Worm (Caenorhabditis elegans) whole organism, L4/young adult: Measurements from ENCODE around the gene sdz-26.
"Not testable (repeated sequence)": the region's sequence is repeated elsewhere in the genome, so short reads cannot be mapped to it uniquely, and the experiment has no call there.

Source experiments
- W03F9.2 ChIP-seq: fragments of 150-350 bp; optimal IDR thresholded peaks from 2 replicates; lab custom pipeline; 2014; ENCODE audit warnings: missing biosample characterization, missing genetic modification characterization
- dao-5 ChIP-seq: sonication (generic microtip); optimal IDR thresholded peaks from 2 replicates; lab custom pipeline; 2016; ENCODE audit warnings: missing genotype, missing genetic modification characterization, moderate library complexity, missing compliant biosample characterization
- him-1 ChIP-seq: sonication (generic microtip); optimal IDR thresholded peaks from 2 replicates; lab custom pipeline; 2016; ENCODE audit warnings: missing genotype, missing genetic modification reagents, missing genetic modification characterization, missing compliant biosample characterization

Gene sdz-26

DNA sequence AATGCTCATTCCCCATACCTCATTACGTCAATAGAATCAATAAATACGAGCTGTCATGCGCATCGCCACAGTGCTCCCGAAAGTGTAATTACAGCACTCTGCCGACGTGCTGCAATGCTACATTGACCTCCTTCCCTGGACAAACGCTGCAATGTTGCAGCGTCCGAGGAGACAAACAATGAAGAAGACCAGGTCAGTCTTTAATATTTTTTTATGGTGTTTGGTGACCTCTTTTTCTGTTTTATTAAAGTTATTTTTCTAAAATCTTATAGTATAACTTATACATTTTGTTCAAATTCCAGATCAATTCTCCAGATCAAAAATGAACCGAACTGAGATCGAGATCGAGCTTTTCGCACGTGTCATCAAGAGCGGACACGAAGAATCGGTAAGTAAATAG lies at the start of gene sdz-26:
Gene sdz-26 (plus strand): TSS at position 301 of the 400 bp plus-strand sequence.
- no peak for TF ChIP-seq him-1
- TF ChIP-seq dao-5, result no peak
- no peak for TF ChIP-seq W03F9.2

DNA sequence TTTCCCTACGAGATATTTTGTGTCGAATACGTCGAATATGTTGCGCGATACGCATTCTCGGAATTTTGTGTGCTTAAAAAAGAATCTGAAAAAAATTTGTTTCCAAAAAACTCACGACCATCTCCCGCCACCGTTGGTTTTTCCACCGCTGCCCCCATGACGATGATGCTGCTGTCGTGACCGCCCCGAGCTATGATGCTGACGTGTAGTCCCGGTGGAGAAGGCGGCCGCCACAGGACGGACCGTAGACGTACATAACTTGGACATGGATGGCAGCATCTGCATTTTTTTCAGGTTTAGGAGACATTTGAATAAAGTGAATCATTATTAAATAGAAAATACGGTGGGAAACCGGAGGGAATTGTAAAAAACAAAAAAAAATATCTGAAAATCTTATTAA lies 37.4 kb upstream of the sdz-26 start, which contains the start of gene ddl-3:
Gene ddl-3 (minus strand): TSS at position 289 of the 400 bp plus-strand sequence.
- TF ChIP-seq him-1, W03F9.2, dao-5: not testable (repeated sequence)

DNA sequence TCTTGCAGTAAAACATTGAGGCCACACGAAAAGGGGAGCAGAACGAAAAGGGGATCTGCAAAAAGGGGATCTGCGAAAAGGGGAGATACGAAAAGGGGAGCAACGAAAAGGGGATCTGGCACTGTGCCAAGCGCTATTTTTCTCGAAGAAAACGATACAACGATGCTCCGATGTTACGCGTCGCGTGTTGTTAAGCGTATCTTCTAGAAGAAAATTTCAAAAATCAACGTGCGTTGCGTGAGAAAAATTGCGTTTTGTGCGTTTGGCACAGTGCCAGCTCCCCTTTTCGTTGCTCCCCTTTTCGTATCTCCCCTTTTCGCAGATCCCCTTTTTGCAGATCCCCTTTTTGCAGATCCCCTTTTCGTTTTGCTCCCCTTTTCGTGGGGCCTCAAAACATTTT lies 35.3 kb upstream of the sdz-26 start, which contains the start of gene Y54G11A.9:
Gene Y54G11A.9 (minus strand): TSS at position 196 of the 400 bp plus-strand sequence.
- not testable (repeated sequence) for TF ChIP-seq him-1, dao-5, W03F9.2

DNA sequence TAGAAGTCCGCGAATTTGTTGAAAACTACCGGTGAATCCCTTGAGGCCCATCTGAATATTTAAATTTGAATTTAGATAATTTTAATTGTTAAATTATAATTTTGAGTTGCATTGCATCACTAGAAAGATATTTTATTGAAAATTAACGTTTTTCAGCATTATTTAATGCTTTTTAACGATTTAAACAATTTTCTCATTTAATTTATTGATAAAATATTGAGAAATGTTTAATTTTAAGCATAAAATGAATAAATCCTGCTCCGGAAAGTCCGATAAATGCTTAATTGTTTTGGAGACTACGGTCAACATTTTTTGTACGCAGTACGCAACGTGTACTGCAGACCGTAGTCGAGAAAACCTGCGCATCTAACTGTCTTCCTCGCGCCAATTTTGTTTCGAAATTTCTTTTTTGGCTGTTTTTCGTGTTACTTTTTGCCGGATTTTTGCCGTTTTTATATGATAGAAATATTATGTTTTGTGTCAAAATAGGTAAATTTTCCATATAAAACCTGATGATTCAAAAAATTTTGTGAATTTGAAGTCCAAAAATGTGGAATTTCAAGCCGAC lies 32.1 kb upstream of the sdz-26 start, which contains the start of the genes Y54G11A.17, lin-7 and elof-1:
Gene Y54G11A.17 (minus strand): TSS at position 51 of the 568 bp plus-strand sequence.
Gene lin-7 (minus strand): TSS at position 51 of the 568 bp plus-strand sequence.
Gene elof-1 (plus strand): TSS at position 383 of the 568 bp plus-strand sequence.
- TF ChIP-seq W03F9.2 (peak; percentile 96), him-1 (no peak)

DNA sequence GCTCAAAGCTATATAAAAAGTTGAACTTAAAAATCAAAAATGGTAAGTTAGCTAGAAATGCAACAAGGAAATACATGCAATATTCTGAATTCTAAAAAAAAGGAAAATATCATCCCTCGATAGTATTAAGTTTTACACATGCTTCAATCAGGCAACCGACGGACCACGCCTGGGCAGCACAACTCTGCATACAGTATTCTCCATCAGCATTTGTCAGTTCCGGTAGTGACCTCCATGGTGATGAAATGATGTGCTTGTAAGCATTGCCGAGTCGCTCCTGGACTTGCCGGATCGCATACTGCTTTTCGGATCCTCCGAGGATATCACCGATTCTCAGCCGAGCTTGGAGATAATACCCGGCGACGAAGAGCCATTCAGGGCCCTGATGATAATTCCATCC lies 30.8 kb upstream of the sdz-26 start:
- TF ChIP-seq dao-5 (peak; percentile 21), W03F9.2 (no peak)

DNA sequence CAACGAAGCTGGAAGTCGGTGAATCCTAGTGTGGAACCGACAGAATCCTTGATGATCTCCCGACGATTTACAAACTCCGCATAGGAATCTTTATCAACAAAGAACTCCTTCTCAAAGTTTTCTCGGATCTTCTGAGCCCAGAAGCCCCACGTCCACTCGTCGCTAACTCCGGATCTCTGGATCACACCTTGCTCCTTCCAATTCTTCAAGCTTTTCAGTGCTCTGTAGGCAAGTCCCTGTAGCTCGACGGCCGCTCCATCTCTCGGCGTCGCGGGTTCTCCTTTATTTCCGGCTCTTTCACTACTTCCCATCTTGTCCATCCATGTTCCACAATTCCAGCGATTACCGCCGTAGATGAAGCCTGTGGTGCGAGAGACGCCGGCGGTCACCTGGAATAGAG lies 30.2 kb upstream of the sdz-26 start:
- TF ChIP-seq W03F9.2 (no peak), him-1 (no peak)

DNA sequence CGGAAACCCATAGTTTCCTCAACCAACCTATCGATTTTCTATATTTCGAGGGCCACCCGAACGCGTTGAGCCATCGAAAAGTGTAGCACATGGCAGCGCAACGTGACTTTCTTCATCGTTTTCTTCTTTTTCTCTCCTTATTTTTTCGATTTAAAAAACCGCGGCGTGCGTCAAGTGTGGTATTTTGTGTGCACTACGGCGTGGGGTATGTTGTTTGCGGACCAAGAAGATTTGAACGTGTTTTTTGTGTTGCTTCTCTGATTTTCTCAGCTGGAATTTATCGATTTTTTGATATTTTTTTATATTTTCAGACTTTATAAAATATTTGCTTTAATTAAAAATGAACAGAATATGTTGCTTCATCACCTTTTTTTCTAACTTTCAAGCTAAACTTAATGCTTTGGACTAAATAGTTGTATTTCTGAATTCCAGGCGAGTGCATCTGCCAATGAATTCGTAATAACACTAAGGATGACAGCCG lies 23.6 kb upstream of the sdz-26 start, which contains the start of the genes agl-1 and pfs-2:
Gene agl-1 (minus strand): TSS at position 178 of the 481 bp plus-strand sequence.
Gene pfs-2 (plus strand): TSS at position 431 of the 481 bp plus-strand sequence.
- no peak for TF ChIP-seq dao-5
- peak; percentile 77 for TF ChIP-seq W03F9.2

DNA sequence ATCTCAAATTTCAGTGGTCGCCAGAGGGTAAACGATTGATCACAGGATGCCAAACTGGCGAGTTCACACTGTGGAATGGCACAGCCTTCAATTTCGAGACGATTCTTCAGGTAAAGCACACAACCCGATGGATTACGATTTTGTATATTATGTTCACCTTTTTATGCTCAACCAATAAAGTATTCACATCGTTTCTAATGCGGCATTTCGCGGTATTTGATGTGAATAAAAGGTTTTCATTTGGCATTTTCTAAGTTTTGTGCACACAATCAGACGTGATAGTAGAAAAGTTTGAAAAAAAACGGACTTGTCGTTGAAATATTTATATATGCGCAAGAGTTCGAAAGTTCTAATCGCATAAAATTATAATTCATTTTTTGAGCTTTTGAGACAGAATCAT lies 22.5 kb upstream of the sdz-26 start:
- TF ChIP-seq W03F9.2 (no peak), him-1 (no peak), dao-5 (no peak)

DNA sequence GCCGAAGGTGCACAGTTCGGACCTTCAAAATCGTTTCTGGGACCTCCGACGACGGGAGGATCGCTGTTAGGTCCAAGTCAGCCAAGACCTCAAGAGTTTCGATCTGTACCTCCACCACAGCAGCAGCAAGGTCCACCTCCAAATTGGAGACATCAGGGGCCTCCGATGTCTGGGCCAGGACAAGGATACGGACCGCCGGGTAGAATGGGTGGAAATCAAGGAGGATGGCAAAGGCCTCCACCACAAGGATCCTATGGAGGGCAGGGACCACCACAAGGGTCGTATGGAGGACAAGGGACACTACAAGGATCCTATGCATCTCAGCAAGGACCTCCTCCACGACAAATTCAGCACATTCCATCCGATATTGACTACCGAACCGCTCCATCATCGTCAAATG lies 20.9 kb upstream of the sdz-26 start:
- TF ChIP-seq him-1 (no peak), W03F9.2 (no peak), dao-5 (no peak)

DNA sequence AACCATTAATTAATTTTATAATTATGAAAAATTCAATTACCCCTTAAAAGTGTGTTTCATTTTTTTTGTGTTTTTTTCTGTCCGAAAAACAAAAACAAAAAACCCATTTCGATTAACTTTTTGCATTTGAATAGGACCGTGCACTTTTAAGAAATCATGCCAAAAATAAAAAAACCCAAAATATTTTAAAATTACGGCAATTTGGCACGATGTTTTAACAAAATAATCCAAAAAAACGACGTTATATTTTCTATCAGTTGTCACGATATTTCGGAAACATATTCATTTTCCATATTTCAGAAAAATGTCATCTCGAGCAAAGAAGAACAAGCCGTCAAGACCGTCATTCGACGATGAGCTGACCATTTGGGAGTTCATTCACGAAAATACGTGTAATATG lies 19.8 kb upstream of the sdz-26 start, which contains the start of gene tebp-1:
Gene tebp-1 (plus strand): TSS at position 301 of the 400 bp plus-strand sequence.
- TF ChIP-seq him-1, result no peak
- TF ChIP-seq W03F9.2, result no peak
- TF ChIP-seq dao-5, result no peak

DNA sequence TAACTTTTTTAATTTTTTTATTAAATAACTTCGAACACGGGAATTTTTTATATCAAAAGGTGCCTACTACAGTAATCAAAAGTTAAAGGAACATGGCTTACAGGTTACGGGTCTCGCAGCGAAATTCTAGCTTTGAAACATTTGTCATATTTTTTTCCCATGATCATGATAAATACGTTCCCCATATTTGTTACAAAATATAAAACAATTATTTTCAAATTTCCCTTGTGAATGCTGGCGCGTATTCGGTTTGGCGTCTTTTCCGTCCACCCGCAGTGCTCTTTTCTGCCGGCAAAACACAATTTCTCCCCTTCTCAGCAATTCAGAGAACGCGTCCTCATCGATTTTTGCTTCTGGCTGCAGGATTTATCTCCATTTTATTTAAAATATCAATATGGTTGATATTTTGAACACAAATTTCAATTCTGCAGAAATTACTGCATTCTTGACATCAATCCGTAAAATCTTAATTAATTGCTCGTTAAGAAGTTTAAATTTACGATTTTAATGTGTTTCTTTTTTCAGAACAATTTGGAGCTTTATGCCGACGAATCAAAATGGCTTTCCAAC lies 16.3 kb upstream of the sdz-26 start, which contains the start of gene imb-2:
Gene imb-2 (plus strand): TSS at position 520 of the 570 bp plus-strand sequence.
- TF ChIP-seq dao-5 (no peak), him-1 (no peak), W03F9.2 (peak; percentile 60)

DNA sequence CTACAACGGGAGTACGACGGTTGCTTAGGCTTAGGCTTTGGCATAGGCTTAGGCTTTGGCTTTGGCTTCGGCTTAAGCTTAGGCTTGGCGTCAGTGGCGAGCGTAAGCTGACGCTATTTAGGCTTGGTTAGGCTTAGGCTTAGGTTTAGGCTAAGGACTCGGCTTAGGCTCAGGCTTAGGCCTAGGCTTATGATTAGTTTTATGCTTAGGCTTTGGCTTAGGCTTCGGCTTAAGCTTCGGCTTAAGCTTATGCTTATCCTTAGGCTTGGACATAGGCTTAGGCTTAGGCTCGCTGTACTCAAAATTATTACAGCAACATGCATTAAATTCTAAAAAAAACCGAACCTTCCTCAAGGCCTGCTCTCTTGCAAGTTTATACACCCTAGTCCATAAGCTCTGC lies 7.0 kb upstream of the sdz-26 start:
- TF ChIP-seq dao-5 (no peak), him-1 (no peak)

DNA sequence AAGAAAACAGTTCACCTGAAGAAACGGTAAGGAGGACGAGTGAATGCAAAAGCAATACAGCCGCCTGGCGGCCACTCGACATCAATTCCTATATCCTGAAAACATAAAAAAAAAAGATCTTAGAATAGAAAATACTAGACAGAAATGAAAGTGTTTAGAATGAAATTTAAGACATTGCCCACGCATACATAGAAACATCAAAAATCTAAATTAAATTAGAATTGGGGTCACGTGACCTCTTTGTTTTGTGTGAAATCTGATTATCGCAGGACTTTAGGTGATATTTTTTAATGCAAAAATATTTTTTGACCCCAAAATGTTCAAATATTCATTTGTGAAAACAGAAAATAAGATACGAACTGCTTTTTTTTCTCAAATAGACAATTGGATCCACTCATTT lies 3.8 kb upstream of the sdz-26 start, which contains the start of gene acr-20:
Gene acr-20 (minus strand): TSS at position 101 of the 400 bp plus-strand sequence.
- no peak for TF ChIP-seq W03F9.2
- no peak for TF ChIP-seq dao-5
- no peak for TF ChIP-seq him-1

DNA sequence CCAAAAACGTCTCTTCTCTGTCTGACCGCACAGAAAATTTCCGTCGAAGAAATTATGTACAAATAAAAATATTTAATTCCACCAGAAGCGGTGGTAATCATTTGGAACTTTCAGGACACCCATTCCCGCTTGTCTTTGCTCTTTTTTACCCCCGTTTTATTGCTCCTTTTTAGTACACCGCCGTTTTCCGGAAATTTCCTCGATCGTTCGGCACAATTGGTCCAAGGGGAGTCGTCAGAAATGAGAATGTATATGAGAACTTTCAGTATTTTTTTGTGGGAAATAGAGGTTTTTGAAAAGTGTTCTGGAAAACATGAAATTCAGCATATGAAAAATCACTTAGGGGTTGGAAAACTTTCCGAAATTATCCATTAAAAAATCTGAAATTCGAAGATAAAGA lies 772 bp upstream of the sdz-26 start:
- TF ChIP-seq him-1, result no peak
- TF ChIP-seq dao-5, result no peak
- TF ChIP-seq W03F9.2, result no peak

DNA sequence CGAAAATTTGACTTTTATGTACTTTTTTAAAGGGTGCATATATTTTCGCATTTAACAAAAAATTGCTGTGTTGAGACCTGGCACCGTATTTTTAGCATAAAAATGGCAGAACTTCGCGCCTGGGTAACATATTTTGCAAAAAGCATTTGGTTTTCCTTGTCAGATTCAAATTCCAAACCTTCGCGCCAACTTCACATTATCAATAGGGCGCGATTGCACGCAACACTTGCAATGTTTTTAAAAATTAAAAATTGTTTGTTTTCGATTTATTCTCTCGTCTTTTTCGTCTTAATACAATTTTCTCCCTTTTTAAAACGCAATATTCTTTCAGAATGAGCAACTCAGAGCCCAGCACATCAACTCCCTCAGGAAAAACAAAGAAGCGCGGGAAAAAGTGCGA lies 2.1 kb downstream of the sdz-26 start, which contains the start of gene mes-2:
Gene mes-2 (plus strand): TSS at position 330 of the 400 bp plus-strand sequence.
- TF ChIP-seq dao-5 (no peak), W03F9.2 (peak; percentile 69), him-1 (no peak)

DNA sequence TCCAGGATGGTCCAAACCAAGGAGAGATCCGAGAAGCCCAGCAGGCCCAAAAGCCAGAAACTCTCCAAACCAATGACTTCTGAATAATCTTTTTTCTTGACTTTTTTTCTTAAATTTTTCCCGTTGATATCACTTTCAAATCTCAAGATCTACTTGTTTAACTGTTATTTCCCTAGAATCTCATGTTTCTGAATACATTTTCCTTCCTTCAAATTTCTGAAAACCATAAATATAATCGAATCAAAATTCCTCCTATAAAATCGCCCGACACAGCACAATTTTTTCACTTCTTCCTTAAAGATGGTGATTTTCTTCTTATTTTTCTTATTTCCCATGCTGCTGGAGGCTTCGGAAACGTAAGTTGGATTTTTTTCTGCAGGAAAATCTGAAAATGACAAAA lies 6.7 kb downstream of the sdz-26 start, which contains the start of gene F26H11.8:
Gene F26H11.8 (plus strand): TSS at position 301 of the 400 bp plus-strand sequence.
- TF ChIP-seq him-1 (no peak), W03F9.2 (no peak), dao-5 (no peak)
